Fruit fly (Drosophila melanogaster) whole organism, prepupa: ENCODE data around the gene RpS28b.

ENCODE experiments used
- Blimp-1 ChIP-seq: fragments of 200-800 bp; sonication (Bioruptor generic); optimal IDR thresholded peaks from 3 replicates; lab custom pipeline; 2017; ENCODE audit warnings: missing biosample characterization, missing genetic modification characterization, mild to moderate bottlenecking, moderate library complexity, missing genetic modification reagents
- CG11762 ChIP-seq: fragments of 200-800 bp; sonication (Bioruptor generic); optimal IDR thresholded peaks from 3 replicates; lab custom pipeline; 2016; ENCODE audit warnings: missing biosample characterization, missing genetic modification characterization; ENCODE audit not compliant: insufficient read depth
- CG3032 ChIP-seq: fragments of 200-800 bp; optimal IDR thresholded peaks from 2 replicates; lab custom pipeline; 2019; ENCODE audit warnings: missing biosample characterization, mild to moderate bottlenecking, missing genetic modification characterization, moderate library complexity
- CG4318 ChIP-seq: fragments of 200-800 bp; sonication (Bioruptor generic); optimal IDR thresholded peaks from 3 replicates; lab custom pipeline; 2017; ENCODE audit warnings: missing biosample characterization, mild to moderate bottlenecking, missing genetic modification characterization
- CG6163 ChIP-seq: fragments of 200-800 bp; sonication (Bioruptor generic); IDR thresholded peaks from 3 replicates; pipeline ENCODE4 v1.3.6; 2022; ENCODE audit warnings: missing biosample characterization, missing genetic modification characterization
- CG6792 ChIP-seq: fragments of 200-800 bp; sonication (Bioruptor generic); optimal IDR thresholded peaks from 3 replicates; lab custom pipeline; 2016; ENCODE audit warnings: missing biosample characterization, missing genetic modification characterization
- CG6808 ChIP-seq: fragments of 200-800 bp; sonication (Bioruptor generic); optimal IDR thresholded peaks from 3 replicates; lab custom pipeline; 2017; ENCODE audit warnings: missing biosample characterization, missing genetic modification characterization, mild to moderate bottlenecking, moderate library complexity, missing genetic modification reagents
- CG8319 ChIP-seq: fragments of 200-800 bp; sonication (Bioruptor generic); optimal IDR thresholded peaks from 3 replicates; lab custom pipeline; 2016; ENCODE audit warnings: missing biosample characterization, missing genetic modification characterization
- CG8632 ChIP-seq: fragments of 200-800 bp; sonication (Bioruptor generic); optimal IDR thresholded peaks from 3 replicates; lab custom pipeline; 2016; ENCODE audit warnings: missing biosample characterization, missing genetic modification characterization
- Ets96B ChIP-seq: fragments of 200-800 bp; optimal IDR thresholded peaks from 2 replicates; lab custom pipeline; 2019; ENCODE audit warnings: missing biosample characterization, mild to moderate bottlenecking, missing genetic modification characterization, moderate library complexity
- Hr39 ChIP-seq: fragments of 200-800 bp; sonication (Bioruptor generic); optimal IDR thresholded peaks from 2 replicates; lab custom pipeline; 2016; ENCODE audit warnings: missing biosample characterization, missing genetic modification characterization
- Lpt ChIP-seq: fragments of 200-800 bp; sonication (Bioruptor generic); optimal IDR thresholded peaks from 3 replicates; lab custom pipeline; 2016; ENCODE audit warnings: missing biosample characterization, missing genetic modification characterization
- Sox102F ChIP-seq: fragments of 200-800 bp; sonication (Bioruptor generic); optimal IDR thresholded peaks from 2 replicates; lab custom pipeline; 2016; ENCODE audit warnings: missing biosample characterization, mild to moderate bottlenecking, missing genetic modification characterization
- Sox15 ChIP-seq: fragments of 200-800 bp; sonication (Bioruptor generic); optimal IDR thresholded peaks from 3 replicates; lab custom pipeline; 2016; ENCODE audit warnings: missing biosample characterization, missing genetic modification characterization
- achi ChIP-seq: fragments of 200-800 bp; sonication (Bioruptor generic); optimal IDR thresholded peaks from 3 replicates; lab custom pipeline; 2016; ENCODE audit warnings: missing biosample characterization, missing genetic modification characterization
- acj6 ChIP-seq: fragments of 200-800 bp; sonication (Bioruptor generic); optimal IDR thresholded peaks from 3 replicates; lab custom pipeline; 2016; ENCODE audit warnings: missing biosample characterization, missing genetic modification characterization
- cyc ChIP-seq: fragments of 200-800 bp; sonication (Bioruptor generic); optimal IDR thresholded peaks from 3 replicates; lab custom pipeline; 2016; ENCODE audit warnings: missing biosample characterization, missing genetic modification characterization
- esn ChIP-seq: fragments of 200-800 bp; sonication (Bioruptor generic); optimal IDR thresholded peaks from 2 replicates; lab custom pipeline; 2016; ENCODE audit warnings: missing biosample characterization, mild to moderate bottlenecking, missing genetic modification characterization, moderate library complexity
- fd59A ChIP-seq: fragments of 200-800 bp; sonication (Bioruptor generic); optimal IDR thresholded peaks from 2 replicates; lab custom pipeline; 2017; ENCODE audit warnings: missing biosample characterization, mild to moderate bottlenecking, missing genetic modification characterization, missing genetic modification reagents
- fd85E ChIP-seq: fragments of 200-800 bp; sonication (Bioruptor generic); optimal IDR thresholded peaks from 3 replicates; lab custom pipeline; 2016; ENCODE audit warnings: missing biosample characterization, missing genetic modification characterization
- fkh ChIP-seq: fragments of 200-800 bp; sonication (Bioruptor generic); optimal IDR thresholded peaks from 3 replicates; lab custom pipeline; 2017; ENCODE audit warnings: missing biosample characterization, mild to moderate bottlenecking, missing genetic modification characterization, moderate library complexity
- net ChIP-seq: fragments of 200-800 bp; sonication (Bioruptor generic); optimal IDR thresholded peaks from 3 replicates; lab custom pipeline; 2016; ENCODE audit warnings: missing biosample characterization, missing genetic modification characterization
- svp ChIP-seq: fragments of 200-800 bp; sonication (Bioruptor generic); peaks from one replicate; lab custom pipeline; 2016; ENCODE audit warnings: missing biosample characterization, missing genetic modification characterization
- vri ChIP-seq: fragments of 200-800 bp; sonication (Bioruptor generic); optimal IDR thresholded peaks from 3 replicates; lab custom pipeline; 2016; ENCODE audit warnings: missing biosample characterization, mild to moderate bottlenecking, missing genetic modification characterization

The RpS28b gene

DNA sequence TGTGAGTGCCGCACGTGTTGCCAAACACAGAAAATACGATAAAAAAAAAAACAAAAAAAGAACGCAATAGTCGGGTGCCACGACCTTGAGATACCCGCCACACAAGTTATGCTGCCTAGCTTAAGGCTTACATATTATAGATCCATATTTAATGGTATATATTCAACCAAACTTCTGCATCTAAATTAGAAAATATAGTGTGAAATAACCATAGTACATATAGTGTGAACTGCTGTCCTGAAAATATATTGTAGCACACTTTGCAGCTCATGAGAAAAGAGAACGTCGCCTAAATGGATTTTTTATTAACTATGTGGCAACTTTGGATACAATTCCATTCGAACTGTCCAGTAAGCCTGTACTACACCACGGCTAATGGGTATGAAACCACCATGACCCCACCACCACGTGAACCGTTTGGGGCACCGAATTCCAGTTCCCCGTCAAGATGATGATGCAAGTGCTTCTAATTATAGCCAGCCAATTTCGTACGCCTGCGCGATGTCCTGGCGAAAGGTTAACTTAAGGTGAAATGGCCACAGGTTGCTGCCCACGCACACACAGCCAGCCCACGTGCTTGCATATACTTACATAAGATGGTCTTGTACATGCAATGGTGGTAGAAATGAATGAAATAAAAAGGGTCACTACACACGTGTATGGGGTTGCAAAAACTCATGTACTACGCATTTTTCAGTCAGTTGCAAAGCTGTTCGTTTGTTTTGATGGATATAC lies 45.8 kb downstream of the RpS28b start (continued):
- TF ChIP-seq fd59A (GFP tag; lab: Kevin White, UChicago) (peak; percentile 60), CG6792 (peak; percentile 71), CG8632 (GFP tag; lab: Kevin White, UChicago) (peak; percentile 63), net (GFP tag; lab: Kevin White, UChicago) (peak; percentile 66), cyc (GFP tag; lab: Kevin White, UChicago) (peak; percentile 77), CG8319 (GFP tag; lab: Kevin White, UChicago) (peak; percentile 33), Blimp-1 (GFP tag; lab: Kevin White, UChicago) (no peak), CG6163 (GFP tag; lab: Robert Waterston, UW) (peak; percentile 73; the same call in 2 of the 3 replicates), CG6808 (GFP tag; lab: Kevin White, UChicago) (peak; percentile 3), fkh (peak; percentile 13), acj6 (GFP tag; lab: Kevin White, UChicago) (peak; percentile 71), CG11762 (GFP tag; lab: Kevin White, UChicago) (peak; percentile 68), Lpt (peak; percentile 70), esn (GFP tag; lab: Kevin White, UChicago) (peak; percentile 76), Sox102F (GFP tag; lab: Kevin White, UChicago) (no peak), Ets96B (tag; lab: Kevin White, UChicago) (peak; percentile 58), CG3032 (tag; lab: Kevin White, UChicago) (peak; percentile 63), achi (peak; percentile 76), svp (peak; percentile 88), CG4318 (GFP tag; lab: Kevin White, UChicago) (no peak), Hr39 (GFP tag; lab: Kevin White, UChicago) (peak; percentile 85), fd85E (GFP tag; lab: Kevin White, UChicago) (no peak), vri (GFP tag; lab: Kevin White, UChicago) (peak; percentile 47), Sox15 (GFP tag; lab: Kevin White, UChicago) (peak; percentile 26)

DNA sequence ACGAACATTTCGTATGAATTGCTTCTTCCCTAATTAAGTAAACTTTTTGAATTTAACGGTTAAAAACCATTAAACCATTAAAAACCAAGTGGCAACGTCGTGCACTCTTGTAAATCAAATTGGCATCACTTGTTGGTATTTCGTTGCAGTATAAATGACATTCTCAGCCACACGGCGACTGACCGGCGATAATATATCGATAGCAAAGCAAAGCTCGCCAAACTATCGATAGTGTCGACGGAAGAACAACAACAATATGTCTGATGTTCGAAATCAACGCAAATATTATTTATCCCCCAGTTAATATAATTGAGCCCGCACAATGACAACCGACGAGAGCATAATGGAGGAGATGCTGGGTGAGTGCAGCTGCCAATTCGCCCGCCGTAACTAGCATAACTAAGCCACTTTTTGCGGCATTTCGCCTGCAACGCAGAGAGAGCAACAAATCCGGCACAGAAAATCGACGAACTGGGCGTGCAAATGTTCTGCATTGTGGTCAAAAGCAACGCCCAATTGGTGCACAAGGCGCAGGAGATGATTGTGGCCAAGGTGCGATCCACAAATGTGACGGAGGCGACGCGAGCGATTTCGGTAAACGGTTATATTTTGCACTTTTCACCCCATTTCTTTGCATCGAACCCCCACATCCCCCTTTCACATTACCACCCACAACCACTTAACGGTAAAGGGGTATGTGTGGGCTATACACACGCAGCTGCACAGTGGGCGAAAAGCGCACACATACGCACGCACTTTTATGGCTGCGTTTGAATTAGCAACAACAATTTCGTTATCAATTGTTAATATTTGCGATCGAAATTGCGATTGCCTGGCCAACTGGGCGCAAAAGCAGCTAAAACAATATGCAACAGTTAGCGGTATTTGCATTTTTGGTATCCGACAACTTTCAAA lies 46.7 kb downstream of the RpS28b start, which contains the start of gene Gga:
Gene Gga (plus strand): TSS at position 213 of the 915 bp plus-strand sequence.
- TF ChIP-seq CG6808 (GFP tag; lab: Kevin White, UChicago) (peak; percentile 95), fd59A (GFP tag; lab: Kevin White, UChicago) (no peak), svp (peak; percentile 58)
- TF ChIP-seq, all 60 proteins: peak for 2
